In the genomic region with DNA sequence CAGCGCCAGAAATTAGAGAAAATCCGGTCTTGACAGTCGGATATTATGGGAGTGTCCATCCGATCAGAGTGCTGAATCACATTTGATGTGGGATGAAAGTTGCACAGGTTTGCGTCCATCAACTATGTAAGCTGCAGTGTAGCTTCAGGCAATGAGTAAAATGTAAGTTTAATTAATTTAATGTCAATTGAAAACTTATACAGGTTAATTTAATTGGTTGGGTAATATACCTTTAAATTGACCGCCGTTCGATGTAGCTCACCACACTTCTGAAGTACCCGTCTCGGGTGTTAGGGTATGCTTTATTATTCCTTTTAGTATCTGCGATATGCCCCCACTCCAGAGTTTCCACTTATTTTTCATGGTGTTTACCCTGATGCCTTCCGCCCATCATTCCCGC, we compare ENCODE assay signal across 4 fruit fly cellular contexts.
A peak's percentile ranks its signal among the peaks of the same experiment; 100 is the strongest.
TF ChIP-seq lines count a peak whose summit lies in the region.

No protein-coding gene starts in this region.

- TF ChIP-seq CTCF in whole organism, embryonic (GFP tag; optimal IDR thresholded peaks at IDR 0.05; lab: Kevin White, UChicago): no peak

TF ChIP-seq in whole organism, embryonic, 481 proteins besides CTCF, POLR2A, EP300 and RAD21 (continues in another document):
- TF ChIP-seq NC2α (GFP tag; optimal IDR thresholded peaks at IDR 0.05; lab: Kevin White, UChicago) (no peak), CG11560 (tag; IDR thresholded peaks at IDR 0.05; lab: Robert Waterston, UW) (no peak), CG14667 (GFP tag; IDR thresholded peaks at IDR 0.05; lab: Robert Waterston, UW) (peak; percentile 32; the same call in 1 of the 2 replicates), CG34224 (GFP tag; IDR thresholded peaks at IDR 0.05; lab: Robert Waterston, UW; ENCODE audit: partially characterized antibody) (no peak), CG12299 (tag; optimal IDR thresholded peaks at IDR 0.05; lab: Kevin White, UChicago) (no peak), Aef1 (GFP tag; IDR thresholded peaks at IDR 0.05; lab: Robert Waterston, UW) (peak; percentile 45; the same call in 1 of the 3 replicates), Drgx (GFP tag; IDR thresholded peaks at IDR 0.05; lab: Robert Waterston, UW) (peak; percentile 46; the same call in 1 of the 2 replicates), hbn (GFP tag; IDR thresholded peaks at IDR 0.05; lab: Robert Waterston, UW; ENCODE audit: partially characterized antibody) (no peak), slbo (GFP tag; IDR thresholded peaks at IDR 0.05; lab: Robert Waterston, UW) (peak; percentile 61), ase (GFP tag; IDR thresholded peaks at IDR 0.05; lab: Robert Waterston, UW) (peak; percentile 34; the same call in 1 of the 3 replicates), CG1647 (GFP tag; optimal IDR thresholded peaks at IDR 0.05; lab: Kevin White, UChicago) (no peak), schlank (tag; optimal IDR thresholded peaks at IDR 0.05; lab: Kevin White, UChicago) (no peak), CG11456 (GFP tag; IDR thresholded peaks at IDR 0.05; lab: Robert Waterston, UW) (0 out of 3 replicates have a peak, but pooled peaks have one; percentile 22), caup (GFP tag; optimal IDR thresholded peaks at IDR 0.05; lab: Kevin White, UChicago; ENCODE audit: severe bottlenecking) (peak; percentile 45), CG9609 (GFP tag; optimal IDR thresholded peaks at IDR 0.05; lab: Kevin White, UChicago) (peak; percentile 20), CG32532 (GFP tag; IDR thresholded peaks at IDR 0.05; lab: Robert Waterston, UW) (peak; percentile 53; the same call in 1 of the 2 replicates), CG14710 (tag; optimal IDR thresholded peaks at IDR 0.05; lab: Kevin White, UChicago) (no peak), cwo (GFP tag; optimal IDR thresholded peaks at IDR 0.05; lab: Kevin White, UChicago) (peak; percentile 8), Atf6 (GFP tag; IDR thresholded peaks at IDR 0.05; lab: Robert Waterston, UW) (peak; percentile 45)

TF ChIP-seq in whole organism, prepupa, 60 proteins besides CTCF, POLR2A, EP300 and RAD21 (continues in another document):
- no peak for TF ChIP-seq CG9139 (GFP tag; optimal IDR thresholded peaks at IDR 0.05; lab: Kevin White, UChicago)
- TF ChIP-seq Sox15 (GFP tag; optimal IDR thresholded peaks at IDR 0.05; lab: Kevin White, UChicago): peak; percentile 23
- no peak for TF ChIP-seq CG10631 (GFP tag; optimal IDR thresholded peaks at IDR 0.05; lab: Kevin White, UChicago)
- peak; percentile 7 for TF ChIP-seq fd59A (GFP tag; optimal IDR thresholded peaks at IDR 0.05; lab: Kevin White, UChicago)
- TF ChIP-seq CG10669 (GFP tag; optimal IDR thresholded peaks at IDR 0.05; lab: Kevin White, UChicago): peak; percentile 41
- peak; percentile 22 for TF ChIP-seq CG8632 (GFP tag; optimal IDR thresholded peaks at IDR 0.05; lab: Kevin White, UChicago)
- peak; percentile 47 for TF ChIP-seq Ets96B (tag; optimal IDR thresholded peaks at IDR 0.05; lab: Kevin White, UChicago)
- peak; percentile 57 for TF ChIP-seq Hr4 (GFP tag; optimal IDR thresholded peaks at IDR 0.05; lab: Kevin White, UChicago)
- TF ChIP-seq fkh (GFP tag; optimal IDR thresholded peaks at IDR 0.05; lab: Kevin White, UChicago): no peak
- peak; percentile 58; the same call in 2 of the 3 replicates for TF ChIP-seq CG8119 (GFP tag; IDR thresholded peaks at IDR 0.05; lab: Robert Waterston, UW)
- TF ChIP-seq CG3032 (tag; optimal IDR thresholded peaks at IDR 0.05; lab: Kevin White, UChicago): peak; percentile 49
- peak; percentile 44 for TF ChIP-seq esn (GFP tag; optimal IDR thresholded peaks at IDR 0.05; lab: Kevin White, UChicago)
- TF ChIP-seq acj6 (GFP tag; optimal IDR thresholded peaks at IDR 0.05; lab: Kevin White, UChicago): peak; percentile 50
- peak; percentile 61 for TF ChIP-seq pdm3 (GFP tag; optimal IDR thresholded peaks at IDR 0.05; lab: Kevin White, UChicago)
- TF ChIP-seq CG6792 (GFP tag; optimal IDR thresholded peaks at IDR 0.05; lab: Kevin White, UChicago): no peak
- peak; percentile 74 for TF ChIP-seq CG31627 (GFP tag; optimal IDR thresholded peaks at IDR 0.05; lab: Kevin White, UChicago)
- peak; percentile 62 for TF ChIP-seq Sox14 (GFP tag; optimal IDR thresholded peaks at IDR 0.05; lab: Kevin White, UChicago)
- TF ChIP-seq CG32006 (GFP tag; optimal IDR thresholded peaks at IDR 0.05; lab: Kevin White, UChicago): peak; percentile 72
- peak; percentile 41 for TF ChIP-seq CG11902 (GFP tag; optimal IDR thresholded peaks at IDR 0.05; lab: Kevin White, UChicago)
- TF ChIP-seq Hr38 (GFP tag; optimal IDR thresholded peaks at IDR 0.05; lab: Kevin White, UChicago): no peak
- TF ChIP-seq Eip78C (GFP tag; lab: Kevin White, UChicago): peak; percentile 78
- TF ChIP-seq Met (GFP tag; optimal IDR thresholded peaks at IDR 0.05; lab: Kevin White, UChicago): peak; percentile 58

TF ChIP-seq in whole organism, pupa, 21 proteins besides CTCF, POLR2A, EP300 and RAD21:
- no peak for TF ChIP-seq gl (tag; optimal IDR thresholded peaks at IDR 0.05; lab: Kevin White, UChicago)
- peak; percentile 50; the same call in 1 of the 3 replicates for TF ChIP-seq CG4496 (GFP tag; IDR thresholded peaks at IDR 0.05; lab: Robert Waterston, UW)
- peak; percentile 47 for TF ChIP-seq CG17806 (tag; optimal IDR thresholded peaks at IDR 0.05; lab: Kevin White, UChicago)
- peak; percentile 9 for TF ChIP-seq CG9948 (tag; optimal IDR thresholded peaks at IDR 0.05; lab: Kevin White, UChicago)
- TF ChIP-seq fd96Ca (GFP tag; IDR thresholded peaks at IDR 0.05; lab: Robert Waterston, UW): peak; percentile 54; the same call in 2 of the 3 replicates
- TF ChIP-seq CG13204 (GFP tag; optimal IDR thresholded peaks at IDR 0.05; lab: Kevin White, UChicago): no peak
- peak; percentile 13; the same call in 1 of the 2 replicates for TF ChIP-seq CG32121 (GFP tag; IDR thresholded peaks at IDR 0.05; lab: Robert Waterston, UW)
- TF ChIP-seq CG15710 (tag; optimal IDR thresholded peaks at IDR 0.05; lab: Kevin White, UChicago): peak; percentile 35
- peak; percentile 29 for TF ChIP-seq Snoo (tag; optimal IDR thresholded peaks at IDR 0.05; lab: Kevin White, UChicago)
- TF ChIP-seq Ets98B (GFP tag; IDR thresholded peaks at IDR 0.05; lab: Robert Waterston, UW): no peak; the same call in 1 of the 2 replicates
- peak; percentile 30 for TF ChIP-seq Pif1B (GFP tag; optimal IDR thresholded peaks at IDR 0.05; lab: Kevin White, UChicago)
- TF ChIP-seq Pif1A (GFP tag; optimal IDR thresholded peaks at IDR 0.05; lab: Kevin White, UChicago): peak; percentile 41
- peak; percentile 2 for TF ChIP-seq CG34367 (tag; optimal IDR thresholded peaks at IDR 0.05; lab: Kevin White, UChicago)
- no peak for TF ChIP-seq CG12605 (GFP tag; IDR thresholded peaks at IDR 0.05; lab: Robert Waterston, UW)
- peak; percentile 53 for TF ChIP-seq CG8159 (tag; optimal IDR thresholded peaks at IDR 0.05; lab: Kevin White, UChicago)
- TF ChIP-seq D1 (tag; optimal IDR thresholded peaks at IDR 0.05; lab: Kevin White, UChicago): no peak
- TF ChIP-seq CG14655 (GFP tag; optimal IDR thresholded peaks at IDR 0.05; lab: Kevin White, UChicago): peak; percentile 58
- peak; percentile 46 for TF ChIP-seq CG8301 (tag; optimal IDR thresholded peaks at IDR 0.05; lab: Kevin White, UChicago)
- no peak for TF ChIP-seq CG10348 (GFP tag; IDR thresholded peaks at IDR 0.05; lab: Robert Waterston, UW)
- no peak for TF ChIP-seq EcR (GFP tag; optimal IDR thresholded peaks at IDR 0.05; lab: Kevin White, UChicago)
- no peak for TF ChIP-seq rn (GFP tag; IDR thresholded peaks at IDR 0.05; lab: Robert Waterston, UW)

TF ChIP-seq in whole organism, wandering third instar larva, 38 proteins besides CTCF, POLR2A, EP300 and RAD21 (continues in another document):
- TF ChIP-seq Abd-B (GFP tag; optimal IDR thresholded peaks at IDR 0.05; lab: Kevin White, UChicago): no peak
- TF ChIP-seq dsf (GFP tag; optimal IDR thresholded peaks at IDR 0.05; lab: Kevin White, UChicago; ENCODE audit: borderline replicate concordance): no peak
- no peak for TF ChIP-seq psq (GFP tag; optimal IDR thresholded peaks at IDR 0.05; lab: Kevin White, UChicago)
- no peak for TF ChIP-seq brk (GFP tag; optimal IDR thresholded peaks at IDR 0.05; lab: Kevin White, UChicago)
- TF ChIP-seq Jra (GFP tag; optimal IDR thresholded peaks at IDR 0.05; lab: Kevin White, UChicago): no peak
- TF ChIP-seq Hr78 (GFP tag; optimal IDR thresholded peaks at IDR 0.05; lab: Kevin White, UChicago): no peak
- no peak for TF ChIP-seq Mio (GFP tag; optimal IDR thresholded peaks at IDR 0.05; lab: Kevin White, UChicago)
- no peak for TF ChIP-seq GATAd (GFP tag; optimal IDR thresholded peaks at IDR 0.05; lab: Kevin White, UChicago)
- TF ChIP-seq OdsH (GFP tag; optimal IDR thresholded peaks at IDR 0.05; lab: Kevin White, UChicago): peak; percentile 9
- no peak for TF ChIP-seq Hnf4 (GFP tag; optimal IDR thresholded peaks at IDR 0.05; lab: Kevin White, UChicago)
- peak; percentile 24 for TF ChIP-seq rgr (GFP tag; optimal IDR thresholded peaks at IDR 0.05; lab: Kevin White, UChicago)
- no peak for TF ChIP-seq CG9705 (GFP tag; optimal IDR thresholded peaks at IDR 0.05; lab: Kevin White, UChicago)
- TF ChIP-seq dl (GFP tag; optimal IDR thresholded peaks at IDR 0.05; lab: Kevin White, UChicago; ENCODE audit: insufficient read depth in 1 of 2, partially characterized antibody in 2 of 2): no peak
- TF ChIP-seq Rel (GFP tag; optimal IDR thresholded peaks at IDR 0.05; lab: Kevin White, UChicago): no peak
- TF ChIP-seq Rel (tag; optimal IDR thresholded peaks at IDR 0.05; lab: Kevin White, UChicago): no peak
- no peak for TF ChIP-seq sage (GFP tag; optimal IDR thresholded peaks at IDR 0.05; lab: Kevin White, UChicago)
- peak; percentile 15 for TF ChIP-seq fru (GFP tag; optimal IDR thresholded peaks at IDR 0.05; lab: Kevin White, UChicago)
- no peak for TF ChIP-seq pan (optimal IDR thresholded peaks at IDR 0.05; lab: Kevin White, UChicago)
- TF ChIP-seq Dif (GFP tag; optimal IDR thresholded peaks at IDR 0.05; lab: Kevin White, UChicago; ENCODE audit: partially characterized antibody): no peak
- TF ChIP-seq ey (GFP tag; optimal IDR thresholded peaks at IDR 0.05; lab: Kevin White, UChicago): peak; percentile 14
- no peak for TF ChIP-seq dmrt93B (GFP tag; optimal IDR thresholded peaks at IDR 0.05; lab: Kevin White, UChicago)
- TF ChIP-seq N (GFP tag; optimal IDR thresholded peaks at IDR 0.05; lab: Kevin White, UChicago): no peak
- TF ChIP-seq br (GFP tag; optimal IDR thresholded peaks at IDR 0.05; lab: Kevin White, UChicago): no peak
- TF ChIP-seq CrebA (GFP tag; optimal IDR thresholded peaks at IDR 0.05; lab: Kevin White, UChicago; ENCODE audit: borderline replicate concordance): no peak
- no peak for TF ChIP-seq sv (GFP tag; optimal IDR thresholded peaks at IDR 0.05; lab: Kevin White, UChicago)
- no peak for TF ChIP-seq lola (GFP tag; optimal IDR thresholded peaks at IDR 0.05; lab: Kevin White, UChicago)
- no peak for TF ChIP-seq jim (GFP tag; optimal IDR thresholded peaks at IDR 0.05; lab: Kevin White, UChicago)
- TF ChIP-seq HLH106 (tag; optimal IDR thresholded peaks at IDR 0.05; lab: Kevin White, UChicago): peak; percentile 6
- no peak for TF ChIP-seq woc (GFP tag; optimal IDR thresholded peaks at IDR 0.05; lab: Kevin White, UChicago)
- TF ChIP-seq foxo (GFP tag; optimal IDR thresholded peaks at IDR 0.05; lab: Kevin White, UChicago): peak in 1 of 2 experiments; percentile 3

Comparison
In these comparisons a context has a peak if more than half of its experiments do, and no peak if none do; other contexts are left out.
1. Of the 7 proteins assayed by ChIP-seq in both whole organism, embryonic and whole organism, prepupa: peak only in whole organism, embryonic: Gug; only in whole organism, prepupa: Hr39; in both: Sox102F; in neither: 4.